Worm (Caenorhabditis elegans): ENCODE results near the gene Y58A7A.3.

Gene Y58A7A.3

DNA sequence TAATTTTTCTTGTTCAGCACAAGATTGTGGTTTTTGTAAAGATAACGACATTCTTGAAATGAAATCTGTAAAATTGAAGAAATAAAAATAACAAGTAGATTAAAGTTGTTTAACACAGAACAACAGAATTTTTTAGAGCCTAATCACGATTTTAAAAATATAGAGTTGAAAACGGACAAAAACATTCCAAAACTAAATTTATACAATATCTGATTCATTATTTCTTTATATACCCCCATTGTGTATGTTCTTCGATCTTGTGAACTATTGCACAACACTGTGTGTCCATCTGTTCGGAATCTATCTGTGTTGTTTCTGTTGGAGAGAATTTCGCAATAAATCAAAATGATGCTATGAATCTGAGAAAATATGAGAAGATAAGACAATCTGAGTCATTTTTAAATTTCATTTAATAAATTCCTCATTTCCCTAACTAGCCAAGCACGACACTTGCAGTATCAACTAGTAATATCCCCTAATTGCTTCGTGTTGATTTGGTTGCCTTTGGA, 4.3 kb upstream of the Y58A7A.3 start, which contains the start of gene Y58A7A.4:
TSS of gene Y58A7A.4 (minus strand) at position 51 of the 509 bp plus-strand sequence.
- TF ChIP-seq unc-62 (GFP tag; optimal IDR thresholded peaks at IDR 0.05): no peak

DNA sequence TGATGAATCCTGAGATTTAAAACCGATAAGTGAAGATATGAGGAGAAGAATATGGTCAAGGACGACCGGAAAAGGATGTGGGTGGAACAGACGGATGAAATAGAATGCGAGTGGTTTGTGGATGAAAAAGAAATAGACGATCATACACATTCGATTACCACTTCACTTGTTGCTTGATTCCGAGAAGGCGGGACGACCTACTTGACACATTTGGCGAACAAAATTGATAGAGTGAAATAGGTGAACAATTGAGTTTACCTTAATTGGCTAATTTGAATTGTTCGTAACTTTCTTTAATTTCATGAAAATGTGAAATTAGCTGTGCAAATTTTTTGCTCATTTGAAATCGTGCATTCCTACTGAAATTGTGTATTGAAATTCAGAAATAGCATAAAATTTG, 8.6 kb downstream of the Y58A7A.3 start, which contains the start of gene Y58A7A.2:
TSS of gene Y58A7A.2 (minus strand) at position 101 of the 400 bp plus-strand sequence.
- no peak for TF ChIP-seq unc-62 (GFP tag; optimal IDR thresholded peaks at IDR 0.05)

DNA sequence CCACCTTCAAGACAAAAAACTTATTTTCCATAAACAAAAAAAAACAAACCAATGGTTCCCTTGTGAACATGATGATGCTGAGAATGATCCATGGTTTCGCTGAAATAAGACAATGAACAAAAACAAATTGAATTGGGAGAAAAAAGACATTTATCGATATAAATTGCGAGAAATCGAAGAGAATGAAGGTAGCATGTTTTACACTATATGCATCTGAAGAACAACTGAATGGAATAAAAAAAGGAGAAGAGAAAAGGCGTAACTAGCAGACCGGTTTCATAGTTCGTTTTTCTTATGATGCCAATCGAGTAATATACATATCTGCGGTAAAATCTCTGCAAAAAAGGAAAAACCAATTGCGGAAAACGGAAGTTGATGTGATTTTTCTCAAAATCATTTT, 11.3 kb downstream of the Y58A7A.3 start, which contains the start of gene Y58A7A.1:
TSS of gene Y58A7A.1 (minus strand) at position 101 of the 400 bp plus-strand sequence.
- TF ChIP-seq unc-62 (GFP tag; optimal IDR thresholded peaks at IDR 0.05): no peak

DNA sequence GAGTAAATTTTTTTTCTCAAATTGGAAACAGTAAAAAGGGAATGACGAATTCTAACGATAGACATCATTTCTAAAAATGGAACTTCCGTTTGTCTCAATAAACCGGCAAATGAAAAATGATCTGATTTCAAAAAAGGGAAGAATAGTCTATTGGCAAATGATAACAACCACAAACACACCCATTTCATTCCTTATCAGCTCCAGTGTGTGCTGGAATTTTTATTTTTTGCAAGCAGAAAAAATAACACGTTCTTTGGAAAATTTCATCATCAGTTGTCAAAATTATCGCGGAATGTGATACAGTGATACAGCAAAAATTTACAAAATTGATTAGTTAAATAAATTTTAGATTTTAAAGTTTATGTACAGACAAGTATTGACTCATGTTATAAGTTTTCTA, 13.3 kb downstream of the Y58A7A.3 start:
- no peak for TF ChIP-seq unc-62 (GFP tag; optimal IDR thresholded peaks at IDR 0.05)

DNA sequence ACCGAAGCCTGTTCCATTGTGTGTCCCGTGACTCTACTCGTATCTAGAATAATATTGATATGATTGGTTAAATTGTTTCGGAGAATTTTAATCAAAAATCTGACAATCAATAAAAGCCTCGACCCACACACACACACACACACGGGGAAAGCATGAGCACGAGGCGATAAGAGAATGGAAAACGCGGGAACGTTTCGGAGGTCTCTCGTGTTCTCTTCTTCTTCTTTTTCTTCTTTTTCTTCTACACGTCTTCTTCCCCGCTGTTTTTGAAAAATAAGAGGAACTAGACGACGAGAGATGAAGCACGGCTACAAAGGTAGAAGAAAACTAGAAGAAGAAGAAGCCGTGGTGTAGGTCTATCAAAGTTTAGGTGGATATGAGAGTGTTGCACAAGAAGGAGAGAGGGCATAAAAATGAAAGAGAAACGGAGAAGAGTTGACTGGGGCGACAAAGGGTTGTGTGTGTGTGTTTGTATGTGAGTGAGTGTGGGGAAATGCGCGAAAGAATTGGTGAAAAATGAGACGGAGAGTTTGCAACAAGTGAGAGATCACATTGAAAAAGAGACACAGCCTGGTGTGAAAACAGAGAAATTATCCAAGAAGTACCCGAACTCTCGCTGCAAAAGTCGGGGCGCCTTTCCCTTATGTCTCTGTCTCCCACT, 15.8 kb downstream of the Y58A7A.3 start, which contains the start of gene mlk-1:
TSS of gene mlk-1 (minus strand) at position 51 of the 661 bp plus-strand sequence.
- no peak for TF ChIP-seq unc-62 (GFP tag; optimal IDR thresholded peaks at IDR 0.05)

DNA sequence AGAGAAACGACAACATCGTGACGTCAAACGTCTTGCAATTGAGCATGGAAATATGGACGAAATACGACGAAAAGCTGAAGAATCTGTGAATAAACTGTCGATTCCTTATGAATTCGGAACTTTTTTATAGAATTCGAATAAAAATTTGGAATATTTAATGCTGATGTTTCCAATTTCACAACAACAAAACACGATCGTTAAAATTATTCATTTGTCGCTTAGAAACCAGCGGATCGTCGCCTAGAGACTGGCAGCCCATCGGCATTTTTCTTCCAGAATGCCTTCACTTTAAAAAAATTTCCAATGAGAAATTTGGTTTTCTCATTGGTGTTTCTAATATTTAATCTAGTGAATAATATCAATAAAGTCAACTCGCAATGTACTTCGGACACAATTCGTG, 27.4 kb downstream of the Y58A7A.3 start, which contains the start of gene cwp-4:
TSS of gene cwp-4 (plus strand) at position 301 of the 400 bp plus-strand sequence.
- TF ChIP-seq unc-62 (GFP tag; optimal IDR thresholded peaks at IDR 0.05): no peak

DNA sequence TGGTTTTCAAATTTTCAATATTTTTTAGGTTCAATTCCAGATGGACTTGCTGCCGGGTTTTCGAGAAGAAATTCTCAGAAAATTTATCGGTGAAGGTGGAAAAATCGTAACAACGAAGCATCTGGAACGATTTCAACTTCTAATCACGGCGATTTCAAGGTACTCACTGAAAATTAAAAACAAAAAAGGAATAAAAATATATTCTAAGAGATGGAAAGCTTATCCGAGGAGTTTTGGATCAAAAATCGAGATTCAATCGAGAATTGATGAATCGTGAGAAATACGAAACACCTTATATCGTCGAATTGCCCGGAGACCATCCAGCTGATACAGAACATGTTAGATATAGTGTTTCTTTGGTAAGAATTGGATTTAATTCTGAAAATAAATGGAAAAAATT, 28.5 kb downstream of the Y58A7A.3 start, which contains the start of gene K11D12.12:
TSS of gene K11D12.12 (plus strand) at position 29 of the 400 bp plus-strand sequence.
- TF ChIP-seq unc-62 (GFP tag; optimal IDR thresholded peaks at IDR 0.05): no peak

DNA sequence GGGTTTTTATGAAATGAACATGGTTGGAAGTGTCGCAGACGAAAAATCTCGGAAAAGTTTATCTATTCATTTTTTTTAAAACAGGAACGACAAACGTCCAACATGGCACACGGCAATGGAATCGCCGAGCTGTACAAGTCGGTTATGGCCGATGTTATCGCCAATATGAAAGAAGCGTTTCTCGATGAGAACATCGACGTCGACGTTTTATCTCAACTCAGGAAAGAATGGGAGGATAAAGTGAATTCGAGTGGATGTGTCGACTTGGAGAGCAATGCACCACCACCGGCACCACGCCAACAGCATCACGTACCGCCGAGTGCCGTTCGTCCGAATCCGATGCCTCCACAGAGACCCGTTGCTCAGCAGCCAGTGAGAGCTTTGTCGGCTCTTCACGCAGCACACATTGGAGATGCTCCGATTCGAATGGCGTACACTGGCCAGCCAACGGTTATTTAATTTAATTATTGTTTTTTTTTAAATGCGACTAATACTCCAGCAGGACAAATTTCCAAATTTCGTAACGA, 30.6 kb downstream of the Y58A7A.3 start:
- no peak for TF ChIP-seq unc-62 (GFP tag; optimal IDR thresholded peaks at IDR 0.05)

DNA sequence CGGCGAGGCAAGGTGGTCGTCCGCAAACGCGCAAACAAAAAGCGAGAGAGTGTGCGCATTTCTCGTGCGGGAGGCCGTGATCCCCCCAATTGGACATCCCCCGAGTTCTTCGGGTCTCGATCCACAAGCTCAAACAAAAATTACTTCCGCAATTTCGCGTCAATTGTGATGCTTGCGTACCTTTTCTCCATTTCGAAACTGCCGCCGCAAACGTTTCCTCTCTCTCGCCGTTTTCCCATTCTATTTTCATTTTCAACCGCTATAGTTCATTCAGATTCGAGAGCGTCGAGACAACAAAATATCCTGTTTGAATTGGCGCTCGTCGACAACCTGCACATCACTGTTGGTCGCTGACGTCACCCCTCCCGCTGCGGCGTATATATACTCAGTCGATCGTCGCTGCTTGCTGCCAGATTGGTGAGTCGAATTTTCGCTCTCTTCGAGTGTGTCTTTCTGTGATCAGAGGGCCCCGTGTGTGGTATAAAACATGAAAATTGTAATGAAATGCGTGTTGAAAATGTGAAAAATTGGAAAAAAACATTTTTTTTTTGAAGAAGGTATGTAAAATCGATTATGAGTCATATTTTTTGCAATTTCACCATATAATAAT, 31.3 kb downstream of the Y58A7A.3 start, which contains the start of the genes pqn-51 and K11D12.14:
TSS of gene pqn-51 (plus strand) at position 275 of the 610 bp plus-strand sequence.
TSS of gene K11D12.14 (plus strand) at position 304 of the 610 bp plus-strand sequence.
- TF ChIP-seq unc-62 (GFP tag; optimal IDR thresholded peaks at IDR 0.05): no peak

DNA sequence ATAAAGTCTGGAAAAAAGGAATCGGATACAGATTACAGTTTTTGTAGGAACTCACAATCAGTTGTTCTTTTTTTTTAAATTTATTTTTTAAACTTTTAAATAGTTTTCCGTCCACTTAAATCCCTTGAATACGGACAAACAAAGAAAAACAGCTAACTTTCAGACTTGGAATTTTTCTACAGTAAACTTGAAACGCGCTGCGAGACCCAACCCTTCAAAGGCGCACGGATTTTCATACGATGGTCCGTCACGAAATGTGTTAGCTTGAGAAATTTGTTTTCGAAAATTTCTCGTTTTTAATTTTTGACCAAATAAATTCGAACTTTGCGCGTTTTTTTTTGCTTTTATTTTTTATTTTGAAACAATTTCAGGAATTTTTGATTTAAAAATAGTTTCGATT, 34.1 kb downstream of the Y58A7A.3 start:
- no peak for TF ChIP-seq unc-62 (GFP tag; optimal IDR thresholded peaks at IDR 0.05)

DNA sequence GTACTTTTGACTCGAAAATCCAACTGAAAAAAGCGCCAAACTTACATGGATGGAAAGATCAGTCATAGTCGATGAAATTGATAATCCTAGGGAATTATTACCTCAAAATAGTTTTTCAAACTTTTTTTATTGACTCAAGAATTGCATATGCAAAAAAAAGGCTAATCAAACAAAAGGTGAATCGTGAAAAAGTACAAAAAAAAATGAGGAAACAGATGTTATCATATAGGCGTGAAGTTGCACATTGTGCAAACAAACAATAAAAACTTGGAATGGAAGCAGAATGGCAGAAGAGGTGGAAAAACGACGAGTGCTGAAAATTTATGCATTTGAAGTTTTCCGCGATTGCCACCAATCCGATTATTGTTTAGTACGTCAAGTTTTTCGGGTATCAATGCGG, 34.6 kb downstream of the Y58A7A.3 start, which contains the start of gene exc-14:
TSS of gene exc-14 (minus strand) at position 101 of the 400 bp plus-strand sequence.
- TF ChIP-seq unc-62 (GFP tag; optimal IDR thresholded peaks at IDR 0.05): no peak

DNA sequence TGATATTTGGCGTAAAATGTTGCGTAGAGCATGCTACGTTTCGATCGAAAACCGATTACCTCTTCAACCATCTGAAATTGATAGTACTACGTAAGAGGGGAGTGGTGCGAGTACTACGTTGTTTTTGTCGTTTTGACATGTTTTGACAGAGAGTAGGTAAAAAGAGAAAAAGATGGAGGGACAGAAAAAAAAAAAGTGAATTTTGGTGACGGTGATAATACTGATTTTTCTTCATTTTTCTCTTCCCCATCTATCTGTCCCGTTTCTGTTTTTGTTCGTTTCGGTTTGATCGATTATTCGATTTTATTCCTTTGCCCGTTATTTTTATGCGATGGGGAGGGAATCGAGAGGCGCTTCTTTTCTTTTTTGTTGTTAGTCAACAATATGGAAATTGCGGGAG, 39.8 kb downstream of the Y58A7A.3 start, which contains the start of gene K11D12.8:
TSS of gene K11D12.8 (minus strand) at position 77 of the 400 bp plus-strand sequence.
- TF ChIP-seq unc-62 (GFP tag; optimal IDR thresholded peaks at IDR 0.05): no peak

DNA sequence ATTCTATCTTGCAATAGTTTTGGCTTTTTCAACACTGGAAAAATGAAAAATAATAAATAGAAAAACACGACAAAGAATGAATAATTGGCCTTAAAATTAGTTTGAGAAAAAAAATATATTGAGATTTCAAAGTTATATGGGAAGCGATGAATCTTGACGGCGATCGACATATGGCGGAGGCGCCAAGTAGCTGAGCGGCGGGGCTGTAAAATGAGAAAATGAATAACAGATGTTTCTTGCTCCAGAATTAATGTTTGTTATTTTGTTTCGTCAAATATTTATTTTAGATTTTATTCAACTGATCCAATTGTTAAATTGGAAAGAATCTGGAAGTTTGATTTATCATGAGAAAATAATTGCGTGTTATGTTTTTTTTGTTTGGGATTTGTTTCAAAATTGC, 41.1 kb downstream of the Y58A7A.3 start, which contains the start of gene K11D12.11:
TSS of gene K11D12.11 (minus strand) at position 42 of the 400 bp plus-strand sequence.
- TF ChIP-seq unc-62 (GFP tag; optimal IDR thresholded peaks at IDR 0.05): no peak

DNA sequence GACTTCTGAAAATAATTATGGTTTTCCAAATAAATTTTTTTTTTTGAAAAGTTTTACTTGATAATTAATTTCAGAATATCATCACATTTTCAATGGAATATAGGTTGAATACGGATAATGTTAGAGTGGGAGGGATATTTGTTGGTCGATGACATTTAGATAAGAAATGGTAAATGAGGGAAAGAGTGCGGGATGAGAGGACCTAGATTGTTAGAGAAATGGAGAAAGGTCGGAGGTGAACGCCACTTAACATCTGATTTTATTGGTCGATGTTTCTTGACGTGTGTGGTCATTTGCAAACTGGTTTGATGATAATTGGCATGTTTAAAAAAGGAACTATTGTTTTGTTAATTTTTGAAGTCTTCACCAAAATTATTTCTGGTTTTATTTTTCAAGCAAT, 42.3 kb downstream of the Y58A7A.3 start:
- TF ChIP-seq unc-62 (GFP tag; optimal IDR thresholded peaks at IDR 0.05): no peak

DNA sequence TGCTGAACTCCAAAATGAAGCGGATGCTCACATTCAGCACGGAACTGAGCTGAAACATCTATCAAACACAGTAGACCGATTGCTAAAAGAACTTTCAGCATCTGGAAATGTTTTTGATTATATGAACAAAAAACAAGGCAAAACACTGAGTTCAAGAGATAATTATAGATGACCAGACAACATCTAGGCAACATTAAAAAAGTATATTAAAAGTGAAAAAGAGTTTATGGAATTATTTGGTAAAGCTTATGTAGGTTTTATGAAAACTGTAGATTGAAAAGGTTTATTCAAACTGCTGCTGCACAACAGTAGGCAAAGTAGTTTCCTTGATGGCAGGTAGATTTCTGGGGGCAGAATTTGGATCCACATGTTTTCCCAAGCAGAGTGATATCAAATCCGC, 44.3 kb downstream of the Y58A7A.3 start, which contains the start of gene K11D12.7:
TSS of gene K11D12.7 (minus strand) at position 101 of the 400 bp plus-strand sequence.
- no peak for TF ChIP-seq unc-62 (GFP tag; optimal IDR thresholded peaks at IDR 0.05)

DNA sequence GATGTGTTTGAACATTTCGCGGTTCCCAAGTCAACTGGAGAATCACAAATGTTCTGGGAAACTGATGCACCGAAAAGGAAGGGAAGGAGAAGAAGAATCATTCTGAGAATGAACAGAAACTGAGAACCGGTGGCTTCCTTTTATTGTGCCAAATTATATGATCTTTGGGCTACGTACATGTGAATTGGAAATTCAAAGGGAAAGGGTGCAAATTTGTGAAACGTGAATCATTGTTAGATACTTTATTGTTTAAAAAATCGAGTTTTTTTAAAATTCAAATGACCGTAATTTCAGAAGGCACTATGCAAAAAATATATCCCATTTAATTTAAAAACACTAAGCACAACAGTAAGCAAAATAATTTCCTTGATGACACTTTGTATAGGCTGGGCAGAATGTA, 45.6 kb downstream of the Y58A7A.3 start, which contains the start of gene K11D12.6:
TSS of gene K11D12.6 (minus strand) at position 101 of the 400 bp plus-strand sequence.
- TF ChIP-seq unc-62 (GFP tag; optimal IDR thresholded peaks at IDR 0.05): no peak

Data from whole organism, dauer.